Worm (Caenorhabditis elegans) whole organism, L4 larva: ENCODE measurements around the gene F41C3.8.

ENCODE experiments used
- Y5F2A.4 ChIP-seq: fragments of 200-800 bp; sonication (Bioruptor generic); optimal IDR thresholded peaks from 2 replicates; lab custom pipeline; 2018; ENCODE audit warnings: mild to moderate bottlenecking, missing genetic modification characterization, missing compliant biosample characterization
- aly-2 ChIP-seq: sonication (generic microtip); optimal IDR thresholded peaks from 2 replicates; lab custom pipeline; 2018; ENCODE audit warnings: missing biosample characterization, missing genetic modification characterization
- ama-1 ChIP-seq: fragments of 150-350 bp; optimal IDR thresholded peaks from 2 replicates; lab custom pipeline; 2014; ENCODE audit warnings: inconsistent platforms, mixed read lengths
- daf-12 ChIP-seq: fragments of 150-350 bp; optimal IDR thresholded peaks from 2 replicates; lab custom pipeline; 2014; ENCODE audit warnings: missing biosample characterization, missing genetic modification reagents, missing genetic modification characterization
- dpl-1 ChIP-seq: fragments of 150-350 bp; optimal IDR thresholded peaks from 2 replicates; lab custom pipeline; 2014; ENCODE audit warnings: missing biosample characterization, missing genetic modification reagents, missing genetic modification characterization
- egl-27 ChIP-seq: sonication (generic microtip); optimal IDR thresholded peaks from 3 replicates; lab custom pipeline; 2017; ENCODE audit warnings: missing biosample characterization, missing genetic modification reagents, missing genetic modification characterization
- fos-1 ChIP-seq: fragments of 150-350 bp; optimal IDR thresholded peaks from 2 replicates; lab custom pipeline; 2014; ENCODE audit warnings: missing biosample characterization, missing genetic modification characterization
- hmg-1.1 ChIP-seq: fragments of 200-800 bp; sonication (Bioruptor generic); IDR thresholded peaks from 2 replicates; pipeline ENCODE4 v1.3.6; 2022; ENCODE audit warnings: missing genetic modification reagents, missing genetic modification characterization, missing compliant biosample characterization
- nhr-77 ChIP-seq: fragments of 150-350 bp; optimal IDR thresholded peaks from 2 replicates; lab custom pipeline; 2014; ENCODE audit warnings: missing biosample characterization, missing genetic modification characterization
- skn-1 ChIP-seq: fragments of 150-350 bp; optimal IDR thresholded peaks from 2 replicates; lab custom pipeline; 2014; ENCODE audit warnings: missing biosample characterization, missing genetic modification characterization

- TF ChIP-seq dpl-1 (GFP tag; lab: Kevin White, UChicago) (no peak), skn-1 (tag; lab: Kevin White, UChicago) (no peak), ama-1 (lab: Kevin White, UChicago) (no peak), egl-27 (tag; lab: Kevin White, UChicago) (no peak), fos-1 (tag; lab: Kevin White, UChicago) (no peak), Y5F2A.4 (GFP tag; lab: Kevin White, UChicago) (no peak), hmg-1.1 (GFP tag; lab: Robert Waterston, UW) (no peak), daf-12 (tag; lab: Kevin White, UChicago) (no peak), aly-2 (no peak), nhr-77 (no peak)
Measured at ce11 chrII:4752257-4752728, 36.4 kb downstream of the F41C3.8 start, which contains the start of gene F41C3.1.
